Worm (Caenorhabditis elegans) whole organism, mixed stage, embryonic: Measurements from ENCODE around the gene R08F11.4.

Experiments
- M03D4.4 ChIP-seq: sonication (generic microtip); optimal IDR thresholded peaks from 2 replicates; lab custom pipeline; 2017; ENCODE audit warnings: mild to moderate bottlenecking, missing genetic modification characterization, missing compliant biosample characterization
- blmp-1 ChIP-seq: fragments of 150-350 bp; optimal IDR thresholded peaks from 2 replicates; lab custom pipeline; 2014; ENCODE audit warnings: missing biosample characterization, missing genetic modification characterization
- ceh-83 ChIP-seq: fragments of 200-800 bp; sonication (Bioruptor generic); optimal IDR thresholded peaks from 2 replicates; lab custom pipeline; 2018; ENCODE audit warnings: mild to moderate bottlenecking, missing genetic modification characterization, missing compliant biosample characterization
- cnd-1 ChIP-seq: fragments of 200-800 bp; sonication (Bioruptor generic); optimal IDR thresholded peaks from 2 replicates; lab custom pipeline; 2018; ENCODE audit warnings: mild to moderate bottlenecking, missing genetic modification characterization, missing compliant biosample characterization
- drap-1 ChIP-seq: fragments of 200-800 bp; sonication (Bioruptor generic); optimal IDR thresholded peaks from 3 replicates; lab custom pipeline; 2018; ENCODE audit warnings: mild to moderate bottlenecking, missing genetic modification characterization, missing compliant biosample characterization
- elt-1 ChIP-seq: sonication (generic microtip); optimal IDR thresholded peaks from 2 replicates; lab custom pipeline; 2017; ENCODE audit warnings: missing genetic modification characterization, mild to moderate bottlenecking, missing compliant biosample characterization, antibody characterized with exemption, moderate library complexity, borderline replicate concordance; ENCODE audit not compliant: insufficient read depth
- elt-3 ChIP-seq: fragments of 150-350 bp; optimal IDR thresholded peaks from 2 replicates; lab custom pipeline; 2014; ENCODE audit warnings: missing biosample characterization, missing genetic modification characterization
- flh-1 ChIP-seq: fragments of 200-800 bp; sonication (Bioruptor generic); optimal IDR thresholded peaks from 2 replicates; lab custom pipeline; 2018; ENCODE audit warnings: mild to moderate bottlenecking, missing genetic modification characterization, moderate library complexity, missing compliant biosample characterization
- hlh-1 ChIP-seq: fragments of 150-350 bp; optimal IDR thresholded peaks from 2 replicates; lab custom pipeline; 2014; ENCODE audit warnings: missing biosample characterization, missing genetic modification reagents, missing genetic modification characterization
- lin-13 ChIP-seq: fragments of 150-350 bp; optimal IDR thresholded peaks from 2 replicates; lab custom pipeline; 2014; ENCODE audit warnings: missing biosample characterization, missing genetic modification characterization
- lin-32 ChIP-seq: fragments of 200-800 bp; sonication (Bioruptor generic); optimal IDR thresholded peaks from 2 replicates; lab custom pipeline; 2018; ENCODE audit warnings: mild to moderate bottlenecking, missing genetic modification characterization, missing compliant biosample characterization
- lsy-2 ChIP-seq: fragments of 150-350 bp; optimal IDR thresholded peaks from 2 replicates; lab custom pipeline; 2014; ENCODE audit warnings: missing biosample characterization, missing genetic modification characterization
- mab-5 ChIP-seq: fragments of 150-350 bp; optimal IDR thresholded peaks from 2 replicates; lab custom pipeline; 2014; ENCODE audit warnings: missing biosample characterization, missing genetic modification characterization
- mep-1 ChIP-seq: fragments of 150-350 bp; optimal IDR thresholded peaks from 2 replicates; lab custom pipeline; 2017; ENCODE audit warnings: missing biosample characterization, missing genetic modification reagents, missing genetic modification characterization, inconsistent platforms
- mls-2 ChIP-seq: sonication (generic microtip); optimal IDR thresholded peaks from 2 replicates; lab custom pipeline; 2016; ENCODE audit warnings: mild to moderate bottlenecking, missing genetic modification characterization, moderate library complexity, missing compliant biosample characterization
- nhr-12 ChIP-seq: fragments of 150-350 bp; optimal IDR thresholded peaks from 2 replicates; lab custom pipeline; 2014; ENCODE audit warnings: missing biosample characterization, missing genetic modification characterization
- nhr-2 ChIP-seq: fragments of 150-350 bp; optimal IDR thresholded peaks from 2 replicates; lab custom pipeline; 2014; ENCODE audit warnings: missing biosample characterization, missing genetic modification characterization
- nhr-237 ChIP-seq: fragments of 150-350 bp; optimal IDR thresholded peaks from 2 replicates; lab custom pipeline; 2014; ENCODE audit warnings: missing biosample characterization, missing genetic modification characterization
- nhr-28 ChIP-seq: fragments of 150-350 bp; optimal IDR thresholded peaks from 2 replicates; lab custom pipeline; 2014; ENCODE audit warnings: missing biosample characterization, missing genetic modification characterization
- nhr-76 ChIP-seq: sonication (generic microtip); optimal IDR thresholded peaks from 2 replicates; lab custom pipeline; 2017; ENCODE audit warnings: missing biosample characterization, missing genetic modification characterization
- pha-4 ChIP-seq: fragments of 150-350 bp; optimal IDR thresholded peaks from 2 replicates; lab custom pipeline; 2018; ENCODE audit warnings: missing biosample characterization, missing genetic modification reagents, missing genetic modification characterization
- sem-2 ChIP-seq: fragments of 200-800 bp; sonication (Bioruptor generic); optimal IDR thresholded peaks from 2 replicates; lab custom pipeline; 2018; ENCODE audit warnings: mild to moderate bottlenecking, missing genetic modification characterization, missing compliant biosample characterization
- snpc-4 ChIP-seq: fragments of 150-350 bp; optimal IDR thresholded peaks from 2 replicates; lab custom pipeline; 2014; ENCODE audit warnings: missing biosample characterization, missing genetic modification characterization
- sptf-1 ChIP-seq: sonication (generic microtip); optimal IDR thresholded peaks from 2 replicates; lab custom pipeline; 2017; ENCODE audit warnings: mild to moderate bottlenecking, missing genetic modification characterization, moderate library complexity, missing compliant biosample characterization
- tbx-8 ChIP-seq: fragments of 200-800 bp; sonication (Bioruptor generic); optimal IDR thresholded peaks from 2 replicates; lab custom pipeline; 2018; ENCODE audit warnings: mild to moderate bottlenecking, missing genetic modification characterization, moderate library complexity, missing compliant biosample characterization
- unc-120 ChIP-seq: sonication (generic microtip); optimal IDR thresholded peaks from 2 replicates; lab custom pipeline; 2017; ENCODE audit warnings: missing genetic modification characterization, missing compliant biosample characterization; ENCODE audit not compliant: poor library complexity, severe bottlenecking
- unc-39 ChIP-seq: fragments of 150-350 bp; optimal IDR thresholded peaks from 2 replicates; lab custom pipeline; 2014; ENCODE audit warnings: missing biosample characterization, missing genetic modification characterization
- unc-62 ChIP-seq: fragments of 150-350 bp; optimal IDR thresholded peaks from 2 replicates; lab custom pipeline; 2014; ENCODE audit warnings: missing biosample characterization, missing genetic modification reagents, missing genetic modification characterization
- zip-8 ChIP-seq: fragments of 150-350 bp; optimal IDR thresholded peaks from 2 replicates; lab custom pipeline; 2014; ENCODE audit warnings: missing biosample characterization, missing genetic modification characterization
- ztf-11 ChIP-seq: fragments of 150-350 bp; optimal IDR thresholded peaks from 2 replicates; lab custom pipeline; 2014; ENCODE audit warnings: missing biosample characterization, missing genetic modification characterization

Gene R08F11.4

DNA sequence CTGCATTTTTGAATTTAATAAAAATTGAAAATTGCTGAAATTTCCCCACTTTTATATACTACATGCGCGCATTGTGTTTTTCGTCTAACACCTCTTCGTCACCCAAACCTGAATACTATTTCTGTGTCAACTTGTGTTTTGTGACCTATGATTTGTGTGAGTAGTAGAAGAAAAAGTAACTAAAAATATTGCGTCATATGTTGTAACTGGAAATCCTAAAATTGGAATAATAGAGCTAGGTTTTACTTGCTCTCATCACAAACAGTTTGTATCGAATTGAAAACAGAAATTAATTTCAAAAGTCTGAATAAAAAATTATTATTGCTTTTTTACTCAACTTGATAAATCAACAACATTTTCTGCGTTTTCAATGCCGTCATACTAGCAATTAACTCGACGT is at the start of gene R08F11.4:
R08F11.4 (minus strand) TSS at position 29 of the 400 bp plus-strand sequence.
- TF ChIP-seq zip-8, result peak; percentile 83
- TF ChIP-seq M03D4.4, result no peak

DNA sequence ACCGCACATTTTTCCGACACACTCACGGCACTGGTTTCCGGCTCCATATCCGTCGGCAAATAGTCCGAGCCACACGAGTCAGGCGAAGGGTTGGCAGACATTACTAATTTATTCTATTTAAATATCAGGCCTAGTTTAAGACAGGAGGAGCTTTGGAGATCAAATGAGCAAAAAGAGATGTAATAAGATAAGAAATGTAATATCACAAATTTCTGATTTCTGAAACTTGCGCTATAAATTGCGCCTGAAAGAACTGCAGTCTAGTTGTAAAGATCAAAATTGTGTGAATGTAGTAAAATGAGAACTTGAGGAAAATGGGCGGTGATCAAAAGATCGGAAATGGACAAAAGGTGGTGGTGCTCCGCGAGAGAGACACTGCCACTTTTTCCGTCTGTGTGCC is 49.5 kb upstream of the R08F11.4 start, which contains the start of gene nhr-186:
nhr-186 (minus strand) TSS at position 101 of the 400 bp plus-strand sequence.
- TF ChIP-seq lin-32 (GFP tag; lab: Kevin White, UChicago), result no peak

DNA sequence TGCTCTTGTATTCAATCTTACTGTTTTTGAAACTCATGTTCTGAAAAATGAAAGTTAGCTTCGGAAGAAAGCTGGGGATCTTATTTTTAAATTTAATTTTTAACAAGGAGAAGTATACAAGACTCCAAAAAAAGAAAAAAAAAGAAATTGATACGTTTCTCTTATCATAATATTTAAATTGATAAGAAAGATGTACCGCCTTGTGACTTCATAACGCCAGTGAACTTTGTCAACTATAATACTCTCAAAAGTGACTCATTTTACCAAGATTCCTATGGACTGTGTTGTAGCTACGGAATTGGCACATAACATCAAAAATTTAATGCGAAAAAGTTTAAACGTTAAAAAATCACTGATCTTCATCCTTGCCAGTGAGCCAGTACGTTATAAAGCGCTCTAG is 46.4 kb upstream of the R08F11.4 start:
- TF ChIP-seq lin-32 (GFP tag; lab: Kevin White, UChicago) (no peak), blmp-1 (no peak), elt-1 (tag; lab: Kevin White, UChicago) (no peak), unc-120 (no peak), nhr-237 (no peak), tbx-8 (GFP tag; lab: Kevin White, UChicago) (no peak), sptf-1 (tag; lab: Kevin White, UChicago) (no peak), unc-39 (tag; lab: Kevin White, UChicago) (no peak), nhr-28 (no peak), ztf-11 (tag; lab: Kevin White, UChicago) (no peak), nhr-76 (tag; lab: Kevin White, UChicago) (no peak), nhr-12 (no peak), sem-2 (GFP tag; lab: Kevin White, UChicago) (no peak), cnd-1 (tag; lab: Kevin White, UChicago) (no peak), flh-1 (no peak), ceh-83 (GFP tag; lab: Kevin White, UChicago) (no peak)

DNA sequence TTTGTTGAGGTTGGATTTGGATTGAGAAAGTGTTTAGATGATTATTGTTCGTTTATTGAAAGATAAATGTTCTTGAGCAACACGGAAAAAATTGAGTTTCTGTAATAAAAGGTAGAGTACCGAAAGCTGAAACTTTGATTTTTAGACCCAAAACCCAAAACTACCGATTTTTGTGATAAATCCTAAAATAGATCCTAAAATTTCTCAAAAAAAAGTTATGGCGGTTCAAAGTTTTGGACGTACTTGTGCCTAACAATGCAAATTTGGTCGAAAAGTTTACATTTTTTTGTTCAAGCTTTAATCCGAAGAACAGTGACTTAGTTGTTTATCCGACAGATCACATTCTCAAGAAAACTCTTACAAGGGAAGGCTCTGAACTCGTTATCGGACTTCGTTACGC is 41.9 kb upstream of the R08F11.4 start, which contains the start of gene nhr-185:
nhr-185 (minus strand) TSS at position 101 of the 400 bp plus-strand sequence.
- TF ChIP-seq mls-2 (tag; lab: Kevin White, UChicago) (no peak), lsy-2 (tag; lab: Kevin White, UChicago) (no peak), nhr-12 (no peak), drap-1 (GFP tag; lab: Kevin White, UChicago) (no peak), unc-39 (tag; lab: Kevin White, UChicago) (no peak), snpc-4 (tag; lab: Kevin White, UChicago) (no peak), cnd-1 (tag; lab: Kevin White, UChicago) (no peak), flh-1 (no peak), blmp-1 (no peak), pha-4 (no peak), mab-5 (tag; lab: Kevin White, UChicago) (no peak), ceh-83 (GFP tag; lab: Kevin White, UChicago) (no peak), zip-8 (no peak), nhr-2 (tag; lab: Kevin White, UChicago) (no peak), lin-13 (tag; lab: Kevin White, UChicago) (no peak), nhr-76 (tag; lab: Kevin White, UChicago) (no peak), lin-32 (GFP tag; lab: Kevin White, UChicago) (no peak), elt-1 (tag; lab: Kevin White, UChicago) (no peak), mep-1 (no peak)

DNA sequence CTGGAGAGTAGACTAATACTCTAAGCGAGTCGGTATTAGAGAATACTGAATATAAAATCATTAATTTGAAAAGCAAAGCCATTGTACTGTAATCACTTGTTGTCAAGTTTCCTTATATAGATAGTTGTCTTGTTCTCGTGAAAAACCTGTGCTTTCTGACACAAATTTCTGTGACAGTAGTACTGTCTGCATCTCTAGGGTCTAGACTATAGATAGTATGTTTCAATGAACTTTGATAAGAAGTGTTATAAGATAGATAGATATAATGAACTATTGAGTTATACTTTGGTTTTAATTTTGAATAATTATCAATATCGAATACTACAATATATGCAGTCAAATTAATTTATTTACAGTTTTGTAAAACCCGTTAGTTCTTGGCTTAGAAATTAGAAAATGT is 38.6 kb upstream of the R08F11.4 start, which contains the start of gene ugt-32:
ugt-32 (minus strand) TSS at position 82 of the 400 bp plus-strand sequence.
- TF ChIP-seq sptf-1 (tag; lab: Kevin White, UChicago) (no peak), M03D4.4 (no peak)
- TF ChIP-seq, all 35 proteins: peak for 0

DNA sequence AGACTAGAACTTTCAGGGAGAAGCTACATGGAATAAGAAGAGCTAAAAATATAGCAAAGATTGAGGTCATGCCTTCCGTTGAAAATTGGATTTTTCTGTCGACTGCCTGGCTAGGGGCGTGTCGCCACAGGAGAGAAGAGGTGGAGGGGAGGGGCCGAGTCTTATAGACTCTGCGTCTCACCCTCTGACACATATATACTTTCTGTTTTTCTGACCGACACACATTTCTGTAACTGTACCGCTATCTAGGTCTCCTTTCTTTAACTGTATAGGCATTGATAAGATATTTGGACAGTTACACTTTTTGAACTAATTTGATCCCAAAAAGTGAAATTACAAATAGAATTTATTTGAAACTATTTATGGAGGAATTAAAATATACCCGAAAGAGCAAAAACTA is 36.1 kb upstream of the R08F11.4 start:
- no peak for TF ChIP-seq elt-1 (tag; lab: Kevin White, UChicago)
- TF ChIP-seq nhr-76 (tag; lab: Kevin White, UChicago), result no peak
- TF ChIP-seq sem-2 (GFP tag; lab: Kevin White, UChicago), result no peak
- no peak for TF ChIP-seq elt-3 (tag; lab: Kevin White, UChicago)
- no peak for TF ChIP-seq nhr-28
- TF ChIP-seq blmp-1, result no peak
- TF ChIP-seq ztf-11 (tag; lab: Kevin White, UChicago), result no peak
- no peak for TF ChIP-seq pha-4
- no peak for TF ChIP-seq unc-62
- TF ChIP-seq unc-120, result no peak
- no peak for TF ChIP-seq lin-13 (tag; lab: Kevin White, UChicago)
- TF ChIP-seq hlh-1 (tag; lab: Kevin White, UChicago), result no peak
- no peak for TF ChIP-seq mls-2 (tag; lab: Kevin White, UChicago)
- TF ChIP-seq nhr-2 (tag; lab: Kevin White, UChicago), result no peak
- TF ChIP-seq snpc-4 (tag; lab: Kevin White, UChicago), result no peak
- TF ChIP-seq mab-5 (tag; lab: Kevin White, UChicago), result no peak
